Worm (Caenorhabditis elegans): Measurements from ENCODE around the gene ugt-38.

Gene ugt-38

DNA sequence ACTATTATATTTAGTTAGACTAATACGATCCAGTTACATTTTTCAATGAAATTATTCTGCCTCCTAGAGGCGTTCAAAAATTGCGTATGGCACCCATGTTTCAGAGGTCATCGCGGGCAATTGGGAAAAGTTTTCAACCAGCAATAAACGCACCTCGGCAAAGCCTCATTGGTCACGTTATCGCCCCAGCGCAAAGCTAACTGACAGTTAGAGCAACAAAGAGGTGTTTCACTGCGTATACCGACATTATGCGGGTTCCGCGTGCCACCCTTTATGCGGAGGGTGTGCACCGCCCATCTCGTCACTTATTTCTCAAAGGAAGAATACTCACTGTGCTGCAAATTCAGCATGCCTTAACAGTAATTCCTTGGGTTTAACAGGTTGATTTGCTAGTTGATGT lies 4.6 kb downstream of the ugt-38 start:
- TF ChIP-seq F57C9.4 (tag; optimal IDR thresholded peaks at IDR 0.05) (no peak), sptf-2 (GFP tag; optimal IDR thresholded peaks at IDR 0.05) (no peak), T07F8.4 (tag; optimal IDR thresholded peaks at IDR 0.05) (no peak), Y95B8A.8 (GFP tag; IDR thresholded peaks at IDR 0.05) (0 out of 2 replicates have a peak, but pooled peaks have one; percentile 29), ztf-28 (GFP tag; IDR thresholded peaks at IDR 0.05) (0 out of 2 replicates have a peak, but pooled peaks have one; percentile 47), rpc-1 (optimal IDR thresholded peaks at IDR 0.05) (no peak), rpc-1 (tag; optimal IDR thresholded peaks at IDR 0.05) (peak; percentile 6), lin-40 (tag; optimal IDR thresholded peaks at IDR 0.05) (no peak), ets-4 (GFP tag; optimal IDR thresholded peaks at IDR 0.05) (no peak), fkh-3 (tag; optimal IDR thresholded peaks at IDR 0.05) (peak; percentile 26), C17E4.6 (GFP tag; IDR thresholded peaks at IDR 0.05) (0 out of 2 replicates have a peak, but pooled peaks have one; percentile 47), lin-54 (GFP tag; optimal IDR thresholded peaks at IDR 0.05) (no peak), ekl-4 (GFP tag; IDR thresholded peaks at IDR 0.05) (0 out of 2 replicates have a peak, but pooled peaks have one; percentile 58), F49E8.2 (tag; optimal IDR thresholded peaks at IDR 0.05; ENCODE audit: insufficient read depth) (peak; percentile 50), nhr-80 (tag; optimal IDR thresholded peaks at IDR 0.05) (peak; percentile 14), attf-3 (GFP tag; conservative IDR thresholded peaks at IDR 0.05) (0 out of 2 replicates have a peak, but pooled peaks have one; percentile 29), zim-3 (tag; optimal IDR thresholded peaks at IDR 0.05) (peak; percentile 14), hmg-20 (GFP tag; IDR thresholded peaks at IDR 0.05) (peak; percentile 47; the same call in 1 of the 2 replicates), B0019.2 (GFP tag; conservative IDR thresholded peaks at IDR 0.05) (0 out of 2 replicates have a peak, but pooled peaks have one; percentile 50), ccch-3 (GFP tag; optimal IDR thresholded peaks at IDR 0.05) (no peak), F39B2.1 (GFP tag; IDR thresholded peaks at IDR 0.05) (no peak), hmg-1.2 (GFP tag; IDR thresholded peaks at IDR 0.05) (no peak; the same call in 1 of the 2 replicates), D2030.7 (GFP tag; IDR thresholded peaks at IDR 0.05) (peak; percentile 93), egl-18 (GFP tag; IDR thresholded peaks at IDR 0.05) (no peak), F52B5.7 (tag; optimal IDR thresholded peaks at IDR 0.05) (no peak), xnd-1 (tag; optimal IDR thresholded peaks at IDR 0.05) (peak; percentile 35), hrde-1 (tag; optimal IDR thresholded peaks at IDR 0.05; ENCODE audit: borderline replicate concordance) (peak; percentile 9), attf-6 (GFP tag; IDR thresholded peaks at IDR 0.05) (peak; percentile 82), cebp-2 (GFP tag; IDR thresholded peaks at IDR 0.05) (0 out of 2 replicates have a peak, but pooled peaks have one; percentile 27), F33H1.4 (GFP tag; IDR thresholded peaks at IDR 0.05) (peak; percentile 65), him-1 (tag; optimal IDR thresholded peaks at IDR 0.05) (peak; percentile 95), lin-26 (GFP tag; IDR thresholded peaks at IDR 0.05) (peak; percentile 75), snpc-4 (GFP tag; optimal IDR thresholded peaks at IDR 0.05) (peak; percentile 91), snpc-4 (tag; optimal IDR thresholded peaks at IDR 0.05) (peak; percentile 88 to 98 (median 96)), hsf-1 (GFP tag; IDR thresholded peaks at IDR 0.05) (peak; percentile 72), nfyb-1 (GFP tag; IDR thresholded peaks at IDR 0.05) (peak; percentile 89), snpc-3.4 (tag; optimal IDR thresholded peaks at IDR 0.05) (peak; percentile 76), tbp1 (GFP tag; optimal IDR thresholded peaks at IDR 0.05) (peak; percentile 76), ceh-27 (GFP tag; optimal IDR thresholded peaks at IDR 0.05) (no peak), atf-7 (tag; optimal IDR thresholded peaks at IDR 0.05) (peak; percentile 25), T26A5.8 (tag; optimal IDR thresholded peaks at IDR 0.05) (no peak), madf-6 (GFP tag; IDR thresholded peaks at IDR 0.05) (peak; percentile 85), snpc-1.1 (tag; optimal IDR thresholded peaks at IDR 0.05; ENCODE audit: insufficient read depth) (peak; percentile 95), pbrm-1 (GFP tag; IDR thresholded peaks at IDR 0.05) (peak; percentile 92), dox-1 (GFP tag; IDR thresholded peaks at IDR 0.05) (no peak; the same call in 1 of the 2 replicates), rec-8 (tag; optimal IDR thresholded peaks at IDR 0.05) (peak in 1 of 2 experiments; percentile 3), ceh-100 (GFP tag; IDR thresholded peaks at IDR 0.05) (0 out of 2 replicates have a peak, but pooled peaks have one; percentile 29), unc-130 (GFP tag; optimal IDR thresholded peaks at IDR 0.05) (peak; percentile 5)
